Worm (Caenorhabditis elegans) whole organism, early embryonic: Measurements from ENCODE around the gene str-123.

Experiments used
- B0310.2 ChIP-seq: sonication (generic microtip); optimal IDR thresholded peaks from 2 replicates; lab custom pipeline; 2016; ENCODE audit warnings: mild to moderate bottlenecking, missing genetic modification characterization, missing compliant biosample characterization
- F13C5.2 ChIP-seq: sonication (generic microtip); optimal IDR thresholded peaks from 2 replicates; lab custom pipeline; 2017; ENCODE audit warnings: mild to moderate bottlenecking, missing genetic modification characterization, inconsistent platforms, missing compliant biosample characterization
- ama-1 ChIP-seq: fragments of 150-350 bp; optimal IDR thresholded peaks from 2 replicates; lab custom pipeline; 2014
- ceh-36 ChIP-seq: sonication (generic microtip); optimal IDR thresholded peaks from 2 replicates; lab custom pipeline; 2016; ENCODE audit warnings: missing genetic modification characterization, inconsistent platforms, missing compliant biosample characterization
- hmbx-1 ChIP-seq: sonication (generic microtip); optimal IDR thresholded peaks from 2 replicates; lab custom pipeline; 2016; ENCODE audit warnings: mild to moderate bottlenecking, missing genetic modification characterization, missing compliant biosample characterization
- sea-1 ChIP-seq: fragments of 200-800 bp; sonication (Bioruptor generic); conservative IDR thresholded peaks from 2 replicates; pipeline ENCODE4 v1.3.6; 2022; ENCODE audit warnings: missing genetic modification characterization, missing compliant biosample characterization
- tbx-37 ChIP-seq: fragments of 200-800 bp; sonication (Bioruptor generic); conservative IDR thresholded peaks from 2 replicates; pipeline ENCODE4 v1.3.6; 2022; ENCODE audit warnings: missing genetic modification reagents, missing genetic modification characterization, missing compliant biosample characterization

DNA sequence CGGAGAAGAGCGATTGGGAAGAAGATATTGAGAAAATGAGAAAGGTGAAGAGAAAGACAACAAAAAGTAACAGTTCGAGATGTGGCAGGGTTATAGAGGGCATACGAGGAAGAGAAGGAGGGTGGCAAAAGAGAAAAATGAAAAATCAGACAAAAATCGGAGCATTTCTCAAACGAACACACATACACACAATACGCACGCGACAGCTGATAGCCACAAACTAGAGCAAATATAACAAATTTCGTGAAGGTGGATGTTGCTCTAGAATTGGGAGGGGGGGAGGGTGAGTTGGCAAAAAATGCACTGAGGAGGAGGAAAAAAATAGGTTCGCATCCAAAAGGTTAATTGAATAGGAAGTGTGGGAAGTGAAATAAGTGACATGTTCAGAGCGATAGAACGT is 35.0 kb downstream of the str-123 start:
- TF ChIP-seq B0310.2 (no peak), hmbx-1 (no peak), ama-1 (lab: Kevin White, UChicago) (no peak), sea-1 (GFP tag; lab: Robert Waterston, UW) (no peak), F13C5.2 (tag; lab: Kevin White, UChicago) (no peak), ceh-36 (tag; lab: Kevin White, UChicago) (no peak), tbx-37 (GFP tag; lab: Robert Waterston, UW) (no peak)
